Fruit fly (Drosophila melanogaster) whole organism, embryonic: ENCODE results near the gene Fas1.

Experiments used
- Abd-B ChIP-seq: fragments of 200-800 bp; sonication (Bioruptor generic); optimal IDR thresholded peaks from 2 replicates; lab custom pipeline; 2018; ENCODE audit warnings: missing biosample characterization, mild to moderate bottlenecking, missing genetic modification characterization, moderate library complexity
- Atf3 ChIP-seq: fragments of 200-800 bp; sonication (Bioruptor generic); optimal IDR thresholded peaks from 3 replicates; lab custom pipeline; 2016; ENCODE audit warnings: missing biosample characterization, missing genetic modification characterization
- Bgb ChIP-seq: fragments of 200-800 bp; sonication (Bioruptor generic); IDR thresholded peaks from 2 replicates; pipeline ENCODE4 v1.3.6; 2022; ENCODE audit warnings: missing biosample characterization, missing genetic modification characterization; ENCODE audit not compliant: partially characterized antibody
- BtbVII ChIP-seq: fragments of 200-800 bp; sonication (Bioruptor generic); optimal IDR thresholded peaks from 3 replicates; lab custom pipeline; 2017; ENCODE audit warnings: missing biosample characterization, mild to moderate bottlenecking, missing genetic modification characterization
- CG11085 ChIP-seq: fragments of 200-800 bp; sonication (Bioruptor generic); IDR thresholded peaks from 2 replicates; pipeline ENCODE4 v1.3.6; 2022; ENCODE audit warnings: missing biosample characterization, missing genetic modification characterization
- CG11560 ChIP-seq: fragments of 200-800 bp; sonication (Bioruptor generic); IDR thresholded peaks from 3 replicates; pipeline ENCODE4 v1.3.6; 2022; ENCODE audit warnings: missing biosample characterization, missing genetic modification characterization
- CG12299 ChIP-seq: fragments of 200-800 bp; sonication (Bioruptor generic); optimal IDR thresholded peaks from 2 replicates; lab custom pipeline; 2018; ENCODE audit warnings: missing biosample characterization, mild to moderate bottlenecking, missing genetic modification characterization
- CG12391 ChIP-seq: fragments of 200-800 bp; sonication (Bioruptor generic); optimal IDR thresholded peaks from 3 replicates; lab custom pipeline; 2018; ENCODE audit warnings: missing biosample characterization, mild to moderate bottlenecking, missing genetic modification characterization, moderate library complexity
- CG12744 ChIP-seq: fragments of 200-800 bp; sonication (Bioruptor generic); optimal IDR thresholded peaks from 2 replicates; lab custom pipeline; 2016; ENCODE audit warnings: missing biosample characterization, missing genetic modification characterization
- CG13287 ChIP-seq: fragments of 200-800 bp; sonication (Bioruptor generic); IDR thresholded peaks from 2 replicates; pipeline ENCODE4 v1.3.6; 2022; ENCODE audit warnings: missing biosample characterization, missing genetic modification characterization; ENCODE audit not compliant: partially characterized antibody
- CG14667 ChIP-seq: fragments of 200-800 bp; sonication (Bioruptor generic); IDR thresholded peaks from 2 replicates; pipeline ENCODE4 v1.3.6; 2022; ENCODE audit warnings: missing biosample characterization, missing genetic modification characterization
- CG14860 ChIP-seq: fragments of 200-800 bp; sonication (Bioruptor generic); IDR thresholded peaks from 3 replicates; pipeline ENCODE4 v1.3.6; 2022; ENCODE audit warnings: missing biosample characterization, missing genetic modification characterization; ENCODE audit not compliant: partially characterized antibody
- CG16813 ChIP-seq: fragments of 200-800 bp; sonication (Bioruptor generic); IDR thresholded peaks from 3 replicates; pipeline ENCODE4 v1.3.6; 2022; ENCODE audit warnings: missing biosample characterization, missing genetic modification characterization; ENCODE audit not compliant: partially characterized antibody
- CG18011 ChIP-seq: fragments of 200-800 bp; sonication (Bioruptor generic); optimal IDR thresholded peaks from 2 replicates; lab custom pipeline; 2017; ENCODE audit warnings: missing biosample characterization, missing genetic modification characterization, mild to moderate bottlenecking, moderate library complexity, missing genotype
- CG18476 ChIP-seq: fragments of 200-800 bp; sonication (Bioruptor generic); optimal IDR thresholded peaks from 2 replicates; lab custom pipeline; 2016; ENCODE audit warnings: missing biosample characterization, mild to moderate bottlenecking, missing genetic modification characterization
- CG18764 ChIP-seq: fragments of 200-800 bp; sonication (Bioruptor generic); optimal IDR thresholded peaks from 3 replicates; lab custom pipeline; 2016; ENCODE audit warnings: missing biosample characterization, missing genetic modification characterization
- CG30020 ChIP-seq: fragments of 200-800 bp; optimal IDR thresholded peaks from 2 replicates; lab custom pipeline; 2019; ENCODE audit warnings: missing biosample characterization, mild to moderate bottlenecking, missing genetic modification characterization, moderate library complexity
- CG31365 ChIP-seq: fragments of 200-800 bp; sonication (Bioruptor generic); optimal IDR thresholded peaks from 2 replicates; lab custom pipeline; 2018; ENCODE audit warnings: missing biosample characterization, mild to moderate bottlenecking, missing genetic modification characterization
- CG5180 ChIP-seq: fragments of 200-800 bp; sonication (Bioruptor generic); optimal IDR thresholded peaks from 3 replicates; lab custom pipeline; 2017; ENCODE audit warnings: missing biosample characterization, missing genetic modification characterization, mild to moderate bottlenecking, moderate library complexity, missing genetic modification reagents
- CG6254 ChIP-seq: fragments of 200-800 bp; sonication (Bioruptor generic); optimal IDR thresholded peaks from 3 replicates; lab custom pipeline; 2017; ENCODE audit warnings: mild to moderate bottlenecking, missing biosample characterization, missing genetic modification reagents, missing genetic modification characterization
- CG7963 ChIP-seq: fragments of 200-800 bp; sonication (Bioruptor generic); IDR thresholded peaks from 3 replicates; pipeline ENCODE4 v1.3.6; 2022; ENCODE audit warnings: missing biosample characterization, missing genetic modification characterization; ENCODE audit not compliant: partially characterized antibody
- CG7987 ChIP-seq: fragments of 200-800 bp; sonication (Bioruptor generic); optimal IDR thresholded peaks from 2 replicates; lab custom pipeline; 2018; ENCODE audit warnings: missing biosample characterization, mild to moderate bottlenecking, missing genetic modification characterization, moderate library complexity
- CG9727 ChIP-seq: fragments of 200-800 bp; sonication (Bioruptor generic); optimal IDR thresholded peaks from 3 replicates; lab custom pipeline; 2017; ENCODE audit warnings: missing biosample characterization, mild to moderate bottlenecking, missing genetic modification characterization
- D19A ChIP-seq: fragments of 200-800 bp; optimal IDR thresholded peaks from 3 replicates; lab custom pipeline; 2019; ENCODE audit warnings: missing biosample characterization, mild to moderate bottlenecking, missing genetic modification characterization, moderate library complexity
- Dek ChIP-seq: fragments of 200-800 bp; sonication (Bioruptor generic); optimal IDR thresholded peaks from 3 replicates; lab custom pipeline; 2019; ENCODE audit warnings: missing biosample characterization, mild to moderate bottlenecking, missing genetic modification characterization, moderate library complexity
- Dip3 ChIP-seq: fragments of 200-800 bp; sonication (Bioruptor generic); optimal IDR thresholded peaks from 3 replicates; lab custom pipeline; 2016; ENCODE audit warnings: missing biosample characterization, missing genetic modification characterization
- Doc3 ChIP-seq: fragments of 200-800 bp; sonication (Bioruptor generic); IDR thresholded peaks from 3 replicates; pipeline ENCODE4 v1.3.6; 2022; ENCODE audit warnings: missing biosample characterization, missing genetic modification characterization; ENCODE audit not compliant: partially characterized antibody
- E2f2 ChIP-seq: fragments of 200-800 bp; sonication (Bioruptor generic); IDR thresholded peaks from 2 replicates; pipeline ENCODE4 v1.3.6; 2022; ENCODE audit warnings: missing biosample characterization, missing genetic modification characterization
- HLH4C ChIP-seq: fragments of 200-800 bp; sonication (Bioruptor generic); IDR thresholded peaks from 3 replicates; pipeline ENCODE4 v1.3.6; 2022; ENCODE audit warnings: missing biosample characterization, missing genetic modification characterization; ENCODE audit not compliant: partially characterized antibody
- MBD-R2 ChIP-seq: fragments of 200-800 bp; sonication (Bioruptor generic); IDR thresholded peaks from 2 replicates; pipeline ENCODE4 v1.3.6; 2022; ENCODE audit warnings: missing biosample characterization, missing genetic modification characterization
- Oli ChIP-seq: fragments of 200-800 bp; sonication (Bioruptor generic); optimal IDR thresholded peaks from 2 replicates; lab custom pipeline; 2018; ENCODE audit warnings: missing biosample characterization, mild to moderate bottlenecking, missing genetic modification characterization, moderate library complexity
- Ssrp ChIP-seq: fragments of 200-800 bp; sonication (Bioruptor generic); optimal IDR thresholded peaks from 2 replicates; lab custom pipeline; 2018; ENCODE audit warnings: missing biosample characterization, mild to moderate bottlenecking, missing genetic modification characterization, moderate library complexity
- Stat92E ChIP-seq, 3 experiments: fragments of >200 bp in 2 of 3; fragments of 200-800 bp in 1 of 3; sonication (Bioruptor generic) in 1 of 3; optimal IDR thresholded peaks; 2 replicates each; lab custom pipeline; 2017 to 2019; ENCODE audit warnings: missing biosample characterization in 3 of 3, missing genetic modification characterization in 3 of 3, mild to moderate bottlenecking in 1 of 3, moderate library complexity in 1 of 3
- Tbp ChIP-seq: fragments of >200 bp; optimal IDR thresholded peaks from 2 replicates; lab custom pipeline; 2018; ENCODE audit warnings: missing biosample characterization, missing genetic modification characterization
- ab ChIP-seq: fragments of 200-800 bp; sonication (Bioruptor generic); optimal IDR thresholded peaks from 2 replicates; lab custom pipeline; 2016; ENCODE audit warnings: missing biosample characterization, missing genetic modification characterization
- cas ChIP-seq: fragments of 200-800 bp; sonication (Bioruptor generic); IDR thresholded peaks from 2 replicates; pipeline ENCODE4 v1.3.6; 2022; ENCODE audit warnings: missing biosample characterization, missing genetic modification characterization
- da ChIP-seq: fragments of 200-800 bp; sonication (Bioruptor generic); optimal IDR thresholded peaks from 2 replicates; lab custom pipeline; 2016; ENCODE audit warnings: missing biosample characterization, missing genetic modification characterization
- dan ChIP-seq: fragments of 200-800 bp; sonication (Bioruptor generic); IDR thresholded peaks from 2 replicates; pipeline ENCODE4 v1.3.6; 2022; ENCODE audit warnings: missing biosample characterization, missing genetic modification characterization
- disco-r ChIP-seq: fragments of 200-800 bp; sonication (Bioruptor generic); optimal IDR thresholded peaks from 2 replicates; lab custom pipeline; 2016; ENCODE audit warnings: missing biosample characterization, missing genetic modification characterization
- dm ChIP-seq: fragments of 200-800 bp; sonication (Bioruptor generic); optimal IDR thresholded peaks from 3 replicates; lab custom pipeline; 2016; ENCODE audit warnings: missing biosample characterization, missing genetic modification characterization
- ind ChIP-seq: fragments of 200-800 bp; sonication (Bioruptor generic); optimal IDR thresholded peaks from 3 replicates; lab custom pipeline; 2016; ENCODE audit warnings: missing biosample characterization, missing genetic modification characterization
- inv ChIP-seq: fragments of 200-800 bp; sonication (Bioruptor generic); IDR thresholded peaks from 2 replicates; pipeline ENCODE4 v1.3.6; 2022; ENCODE audit warnings: missing biosample characterization, missing genetic modification characterization; ENCODE audit not compliant: partially characterized antibody
- lab ChIP-seq: fragments of 200-800 bp; sonication (Bioruptor generic); optimal IDR thresholded peaks from 3 replicates; lab custom pipeline; 2017; ENCODE audit warnings: missing biosample characterization, missing genetic modification characterization, mild to moderate bottlenecking, moderate library complexity, missing genetic modification reagents
- nerfin-2 ChIP-seq: fragments of 200-800 bp; sonication (Bioruptor generic); IDR thresholded peaks from 2 replicates; pipeline ENCODE4 v1.3.6; 2022; ENCODE audit warnings: missing biosample characterization, missing genetic modification characterization; ENCODE audit not compliant: partially characterized antibody
- onecut ChIP-seq: fragments of 200-800 bp; sonication (Bioruptor generic); IDR thresholded peaks from 2 replicates; pipeline ENCODE4 v1.3.6; 2022; ENCODE audit warnings: missing biosample characterization, missing genetic modification characterization
- pzg ChIP-seq: fragments of 200-800 bp; sonication (Bioruptor generic); optimal IDR thresholded peaks from 3 replicates; lab custom pipeline; 2018; ENCODE audit warnings: missing biosample characterization, mild to moderate bottlenecking, missing genetic modification characterization, moderate library complexity
- schlank ChIP-seq: fragments of 200-800 bp; sonication (Bioruptor generic); optimal IDR thresholded peaks from 2 replicates; lab custom pipeline; 2018; ENCODE audit warnings: missing biosample characterization, mild to moderate bottlenecking, missing genetic modification characterization
- slbo ChIP-seq: fragments of 200-800 bp; sonication (Bioruptor generic); IDR thresholded peaks from 2 replicates; pipeline ENCODE4 v1.3.6; 2022; ENCODE audit warnings: missing biosample characterization, missing genetic modification characterization
- toy ChIP-seq: fragments of 200-800 bp; sonication (Bioruptor generic); IDR thresholded peaks from 2 replicates; pipeline ENCODE4 v1.3.6; 2022; ENCODE audit warnings: missing biosample characterization, missing genetic modification characterization
- unc-4 ChIP-seq: fragments of 200-800 bp; sonication (Bioruptor generic); IDR thresholded peaks from 2 replicates; pipeline ENCODE4 v1.3.6; 2022; ENCODE audit warnings: missing biosample characterization, missing genetic modification characterization; ENCODE audit not compliant: partially characterized antibody

Fas1 gene

DNA sequence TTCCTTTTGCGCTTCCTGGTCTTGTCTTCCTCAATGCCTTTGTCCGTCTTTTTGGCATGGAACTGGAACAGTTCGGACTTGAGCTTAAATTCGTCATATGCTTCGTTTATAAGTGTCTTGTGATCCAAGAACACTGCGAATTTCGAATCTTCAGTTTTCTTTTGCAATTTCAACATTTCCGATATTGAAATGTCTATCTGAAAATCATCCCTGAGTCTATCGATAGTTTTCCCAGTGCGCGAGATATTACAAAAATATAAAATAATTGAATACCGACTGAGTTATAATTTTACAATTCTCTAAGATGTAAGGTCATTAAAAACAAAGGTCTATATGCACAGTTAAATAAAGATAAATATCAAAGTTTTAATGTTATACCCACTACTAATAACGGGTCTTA is 25.9 kb downstream of the Fas1 start, which contains the start of gene Mettl4 (continued):
- TF ChIP-seq slbo, result no peak
- TF ChIP-seq Dek, result no peak
- peak; percentile 65 for TF ChIP-seq unc-4 (GFP tag; lab: Robert Waterston, UW)
- TF ChIP-seq CG16813 (GFP tag; lab: Robert Waterston, UW), result peak; percentile 62
- no peak for TF ChIP-seq toy (GFP tag; lab: Robert Waterston, UW)
- peak; percentile 51; the same call in 1 of the 3 replicates for TF ChIP-seq CG14860
- peak; percentile 50 for TF ChIP-seq pzg (GFP tag; lab: Kevin White, UChicago)
- no peak for TF ChIP-seq CG12299 (tag; lab: Kevin White, UChicago)
- TF ChIP-seq inv, result 0 out of 2 replicates have a peak, but pooled peaks have one; percentile 9
- TF ChIP-seq onecut (GFP tag; lab: Robert Waterston, UW), result no peak
- peak; percentile 92 for TF ChIP-seq E2f2 (GFP tag; lab: Robert Waterston, UW)
- TF ChIP-seq CG30020, result peak; percentile 6
- no peak for TF ChIP-seq Atf3
- TF ChIP-seq cas (GFP tag; lab: Robert Waterston, UW), result no peak
- TF ChIP-seq schlank (tag; lab: Kevin White, UChicago), result no peak
- peak; percentile 28; the same call in 1 of the 2 replicates for TF ChIP-seq nerfin-2
- TF ChIP-seq dan (GFP tag; lab: Robert Waterston, UW), result no peak
- no peak for TF ChIP-seq lab
- peak; percentile 63; the same call in 2 of the 3 replicates for TF ChIP-seq Doc3 (GFP tag; lab: Robert Waterston, UW)
- TF ChIP-seq CG12744 (GFP tag; lab: Kevin White, UChicago), result no peak
- TF ChIP-seq Oli (tag; lab: Kevin White, UChicago), result no peak
- peak; percentile 74 for TF ChIP-seq HLH4C (GFP tag; lab: Robert Waterston, UW)
- TF ChIP-seq CG13287 (GFP tag; lab: Robert Waterston, UW), result peak; percentile 82

DNA sequence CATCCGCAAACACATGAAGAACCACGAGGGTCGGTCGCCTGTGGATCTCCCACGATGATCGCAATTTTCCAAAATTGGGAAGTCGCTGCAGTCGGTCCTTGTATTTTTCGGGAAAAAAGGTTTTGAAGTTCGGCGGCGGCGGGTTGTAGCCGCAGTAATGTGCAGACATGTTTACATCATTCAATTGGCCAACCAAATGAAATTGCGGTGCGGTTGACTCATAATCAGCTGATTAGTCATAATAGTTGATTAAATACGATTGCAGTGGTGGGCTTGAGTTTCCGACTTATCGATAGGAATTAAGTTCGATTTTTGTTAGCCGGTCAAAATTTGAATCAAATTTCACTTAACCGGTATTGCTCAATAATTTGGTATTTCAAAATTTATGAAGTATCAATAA is 27.1 kb downstream of the Fas1 start, which contains the start of gene CG14907:
TSS of gene CG14907 (minus strand) at position 229 of the 400 bp plus-strand sequence.
- no peak for TF ChIP-seq CG18476
- no peak for TF ChIP-seq CG9727 (GFP tag; lab: Kevin White, UChicago)
- TF ChIP-seq CG7987 (GFP tag; lab: Kevin White, UChicago), result no peak
- no peak for TF ChIP-seq Stat92E (GFP tag; optimal IDR thresholded peaks at IDR 0.05; lab: Kevin White, UChicago)
- no peak for TF ChIP-seq ind (GFP tag; lab: Kevin White, UChicago)
- TF ChIP-seq MBD-R2, result peak; percentile 68
- no peak for TF ChIP-seq da (GFP tag; lab: Kevin White, UChicago)
- TF ChIP-seq CG5180 (GFP tag; lab: Kevin White, UChicago), result no peak
- TF ChIP-seq CG12391 (tag; lab: Kevin White, UChicago), result no peak
- TF ChIP-seq ab (GFP tag; lab: Kevin White, UChicago), result no peak
- TF ChIP-seq CG11085 (GFP tag; lab: Robert Waterston, UW), result no peak
- TF ChIP-seq CG11560 (tag; lab: Robert Waterston, UW), result no peak
- no peak for TF ChIP-seq D19A (tag; lab: Kevin White, UChicago)
- no peak for TF ChIP-seq CG6254
- peak; percentile 61 for TF ChIP-seq dm (GFP tag; lab: Kevin White, UChicago)
- peak; percentile 71; the same call in 1 of the 2 replicates for TF ChIP-seq Bgb (GFP tag; lab: Robert Waterston, UW)
- no peak for TF ChIP-seq Dip3
- no peak for TF ChIP-seq Tbp (GFP tag; lab: Kevin White, UChicago)
- TF ChIP-seq CG7963, result peak; percentile 50; the same call in 1 of the 3 replicates
- TF ChIP-seq Ssrp, result no peak
- TF ChIP-seq CG31365, result no peak
- no peak for TF ChIP-seq Abd-B (GFP tag; lab: Kevin White, UChicago)
- no peak for TF ChIP-seq disco-r
- no peak for TF ChIP-seq BtbVII (GFP tag; lab: Kevin White, UChicago)
- TF ChIP-seq CG18011, result no peak
- no peak for TF ChIP-seq CG14667 (GFP tag; lab: Robert Waterston, UW)
- TF ChIP-seq CG18764 (GFP tag; lab: Kevin White, UChicago), result no peak
